ENCODE assay signal across 2 fruit fly cellular contexts in the genomic region with DNA sequence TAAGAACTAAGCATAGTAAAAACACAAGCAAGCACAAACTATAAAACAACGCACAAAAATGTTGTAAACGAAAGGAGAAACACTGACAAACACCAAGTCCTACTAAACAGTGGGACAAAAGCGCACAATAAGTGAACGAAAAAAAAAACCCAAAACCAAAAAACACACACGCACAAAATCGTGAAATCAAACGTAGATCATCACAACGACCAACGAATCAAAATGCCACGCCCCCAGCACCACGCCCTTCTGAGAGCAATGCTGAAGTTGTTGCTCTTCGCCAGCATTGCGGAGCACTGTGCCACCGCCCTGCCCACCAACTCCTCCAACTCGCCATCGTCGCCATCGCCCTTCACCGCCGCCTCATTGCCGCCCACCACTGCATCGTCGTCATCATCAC.
TF ChIP-seq lines count a peak whose summit lies in the region.

No protein-coding gene starts in this region.

TF ChIP-seq in whole organism, embryonic, 481 proteins besides CTCF, POLR2A, EP300 and RAD21 (continued from another document):
- no peak for TF ChIP-seq YL-1 (GFP tag; optimal IDR thresholded peaks at IDR 0.05; lab: Kevin White, UChicago)
- no peak for TF ChIP-seq slp2 (GFP tag; optimal IDR thresholded peaks at IDR 0.05; lab: Kevin White, UChicago)
- no peak for TF ChIP-seq tio (GFP tag; optimal IDR thresholded peaks at IDR 0.05; lab: Kevin White, UChicago)
- no peak for TF ChIP-seq ase (GFP tag; IDR thresholded peaks at IDR 0.05; lab: Robert Waterston, UW)
- no peak for TF ChIP-seq CG5180 (GFP tag; optimal IDR thresholded peaks at IDR 0.05; lab: Kevin White, UChicago)
- TF ChIP-seq Eip74EF (GFP tag; optimal IDR thresholded peaks at IDR 0.05; lab: Kevin White, UChicago), result no peak
- TF ChIP-seq zfh1 (GFP tag; IDR thresholded peaks at IDR 0.05; lab: Robert Waterston, UW), result 0 out of 3 replicates have a peak, but pooled peaks have one; percentile 19
- TF ChIP-seq Ravus (GFP tag; IDR thresholded peaks at IDR 0.05; lab: Robert Waterston, UW), result no peak
- TF ChIP-seq CG6791 (GFP tag; IDR thresholded peaks at IDR 0.05; lab: Robert Waterston, UW; ENCODE audit: partially characterized antibody), result 0 out of 3 replicates have a peak, but pooled peaks have one; percentile 12
- TF ChIP-seq CG18599 (GFP tag; optimal IDR thresholded peaks at IDR 0.05; lab: Kevin White, UChicago), result no peak
- TF ChIP-seq CHES-1-like (GFP tag; optimal IDR thresholded peaks at IDR 0.05; lab: Kevin White, UChicago), result no peak
- 0 out of 2 replicates have a peak, but pooled peaks have one; percentile 8 for TF ChIP-seq CG32532 (GFP tag; IDR thresholded peaks at IDR 0.05; lab: Robert Waterston, UW)
- TF ChIP-seq CG2202 (tag; optimal IDR thresholded peaks at IDR 0.05; lab: Kevin White, UChicago), result no peak
- 0 out of 2 replicates have a peak, but pooled peaks have one; percentile 33 for TF ChIP-seq stc (GFP tag; IDR thresholded peaks at IDR 0.05; lab: Robert Waterston, UW)
- 0 out of 2 replicates have a peak, but pooled peaks have one; percentile 6 for TF ChIP-seq lmd (GFP tag; IDR thresholded peaks at IDR 0.05; lab: Robert Waterston, UW)
- peak; percentile 42; the same call in 1 of the 2 replicates for TF ChIP-seq sisA (GFP tag; IDR thresholded peaks at IDR 0.05; lab: Robert Waterston, UW)
- no peak for TF ChIP-seq sd (tag; optimal IDR thresholded peaks at IDR 0.05; lab: Kevin White, UChicago)
- TF ChIP-seq en (GFP tag; optimal IDR thresholded peaks at IDR 0.05; lab: Kevin White, UChicago), result no peak
- TF ChIP-seq fd64A (GFP tag; optimal IDR thresholded peaks at IDR 0.05; lab: Kevin White, UChicago), result no peak
- TF ChIP-seq otp (GFP tag; IDR thresholded peaks at IDR 0.05; lab: Robert Waterston, UW), result 0 out of 3 replicates have a peak, but pooled peaks have one; percentile 36
- TF ChIP-seq CG16779 (GFP tag; IDR thresholded peaks at IDR 0.05; lab: Robert Waterston, UW), result 0 out of 2 replicates have a peak, but pooled peaks have one; percentile 6
- no peak for TF ChIP-seq CG12659 (GFP tag; optimal IDR thresholded peaks at IDR 0.05; lab: Kevin White, UChicago)
- TF ChIP-seq Dip3 (GFP tag; optimal IDR thresholded peaks at IDR 0.05; lab: Kevin White, UChicago), result no peak
- TF ChIP-seq CG10366 (GFP tag; IDR thresholded peaks at IDR 0.05; lab: Robert Waterston, UW), result peak; percentile 13; the same call in 1 of the 2 replicates
- no peak for TF ChIP-seq phol (tag; optimal IDR thresholded peaks at IDR 0.05; lab: Kevin White, UChicago)
- no peak for TF ChIP-seq salm (tag; optimal IDR thresholded peaks at IDR 0.05; lab: Kevin White, UChicago)
- TF ChIP-seq esg (GFP tag; conservative IDR thresholded peaks at IDR 0.05; lab: Robert Waterston, UW), result peak; percentile 28; the same call in 1 of the 2 replicates
- no peak for TF ChIP-seq ftz-f1 (GFP tag; optimal IDR thresholded peaks at IDR 0.05; lab: Kevin White, UChicago)
- TF ChIP-seq CG2199 (GFP tag; IDR thresholded peaks at IDR 0.05; lab: Robert Waterston, UW), result no peak
- TF ChIP-seq CG13894 (tag; optimal IDR thresholded peaks at IDR 0.05; lab: Kevin White, UChicago), result no peak
- TF ChIP-seq CG43689 (GFP tag; IDR thresholded peaks at IDR 0.05; lab: Robert Waterston, UW), result 0 out of 2 replicates have a peak, but pooled peaks have one; percentile 8
- TF ChIP-seq CG18619 (GFP tag; optimal IDR thresholded peaks at IDR 0.05; lab: Kevin White, UChicago), result no peak
- no peak for TF ChIP-seq CG17802 (tag; optimal IDR thresholded peaks at IDR 0.05; lab: Kevin White, UChicago)
- no peak for TF ChIP-seq Hey (tag; optimal IDR thresholded peaks at IDR 0.05; lab: Kevin White, UChicago)
- TF ChIP-seq ranshi (GFP tag; IDR thresholded peaks at IDR 0.05; lab: Robert Waterston, UW), result 0 out of 2 replicates have a peak, but pooled peaks have one; percentile 32
- TF ChIP-seq Ets65A (GFP tag; lab: Kevin White, UChicago), result peak; percentile 7
- TF ChIP-seq ab (GFP tag; optimal IDR thresholded peaks at IDR 0.05; lab: Kevin White, UChicago), result no peak
- TF ChIP-seq fd96Cb (tag; optimal IDR thresholded peaks at IDR 0.05; lab: Kevin White, UChicago), result no peak
- peak; percentile 29; the same call in 1 of the 3 replicates for TF ChIP-seq Aef1 (GFP tag; IDR thresholded peaks at IDR 0.05; lab: Robert Waterston, UW)
- TF ChIP-seq Med (GFP tag; lab: Kevin White, UChicago), result no peak
- no peak for TF ChIP-seq Lpt (GFP tag; optimal IDR thresholded peaks at IDR 0.05; lab: Kevin White, UChicago)
- peak; percentile 52; the same call in 1 of the 2 replicates for TF ChIP-seq Ada2b (GFP tag; IDR thresholded peaks at IDR 0.05; lab: Robert Waterston, UW)
- no peak for TF ChIP-seq gcm (GFP tag; optimal IDR thresholded peaks at IDR 0.05; lab: Kevin White, UChicago)
- TF ChIP-seq Myb (GFP tag; optimal IDR thresholded peaks at IDR 0.05; lab: Kevin White, UChicago), result no peak
- no peak for TF ChIP-seq Nf-YB (GFP tag; optimal IDR thresholded peaks at IDR 0.05; lab: Kevin White, UChicago)
- no peak for TF ChIP-seq CG3726 (GFP tag; IDR thresholded peaks at IDR 0.05; lab: Robert Waterston, UW)
- TF ChIP-seq CG42726 (GFP tag; IDR thresholded peaks at IDR 0.05; lab: Robert Waterston, UW; ENCODE audit: partially characterized antibody), result no peak
- TF ChIP-seq CG3995 (GFP tag; optimal IDR thresholded peaks at IDR 0.05; lab: Kevin White, UChicago), result no peak
- TF ChIP-seq prd (optimal IDR thresholded peaks at IDR 0.05; lab: Kevin White, UChicago), result no peak
- TF ChIP-seq prd (GFP tag; IDR thresholded peaks at IDR 0.05; lab: Robert Waterston, UW), result peak; percentile 31; the same call in 1 of the 3 replicates
- peak; percentile 16; the same call in 1 of the 2 replicates for TF ChIP-seq CG3847 (GFP tag; IDR thresholded peaks at IDR 0.05; lab: Robert Waterston, UW)
- TF ChIP-seq CG6683 (GFP tag; optimal IDR thresholded peaks at IDR 0.05; lab: Kevin White, UChicago), result no peak
- peak; percentile 48; the same call in 1 of the 3 replicates for TF ChIP-seq ci (GFP tag; IDR thresholded peaks at IDR 0.05; lab: Robert Waterston, UW)
- 0 out of 2 replicates have a peak, but pooled peaks have one; percentile 30 for TF ChIP-seq CG14441 (GFP tag; IDR thresholded peaks at IDR 0.05; lab: Robert Waterston, UW)
- no peak for TF ChIP-seq CG16863 (GFP tag; optimal IDR thresholded peaks at IDR 0.05; lab: Kevin White, UChicago)
- peak; percentile 64 for TF ChIP-seq sens (GFP tag; lab: Kevin White, UChicago)
- peak; percentile 50; the same call in 1 of the 3 replicates for TF ChIP-seq ken (GFP tag; IDR thresholded peaks at IDR 0.05; lab: Robert Waterston, UW)
- TF ChIP-seq CG8089 (GFP tag; optimal IDR thresholded peaks at IDR 0.05; lab: Kevin White, UChicago), result no peak

TF ChIP-seq in whole organism, prepupa, 60 proteins besides CTCF, POLR2A, EP300 and RAD21 (continued from another document):
- peak; percentile 23 for TF ChIP-seq CG10631 (GFP tag; optimal IDR thresholded peaks at IDR 0.05; lab: Kevin White, UChicago)
- TF ChIP-seq achi (GFP tag; optimal IDR thresholded peaks at IDR 0.05; lab: Kevin White, UChicago), result peak; percentile 41
